Fruit fly (Drosophila melanogaster) whole organism, prepupa: ENCODE measurements around the gene Tbcc.

Experiments used
- Blimp-1 ChIP-seq: fragments of 200-800 bp; sonication (Bioruptor generic); optimal IDR thresholded peaks from 3 replicates; lab custom pipeline; 2017; ENCODE audit warnings: missing biosample characterization, missing genetic modification characterization, mild to moderate bottlenecking, moderate library complexity, missing genetic modification reagents
- CG10631 ChIP-seq: fragments of 200-800 bp; sonication (Bioruptor generic); optimal IDR thresholded peaks from 2 replicates; lab custom pipeline; 2016; ENCODE audit warnings: missing biosample characterization, missing genetic modification characterization
- CG10669 ChIP-seq: fragments of 200-800 bp; sonication (Bioruptor generic); optimal IDR thresholded peaks from 3 replicates; lab custom pipeline; 2018; ENCODE audit warnings: missing biosample characterization, mild to moderate bottlenecking, missing genetic modification characterization, moderate library complexity
- CG11762 ChIP-seq: fragments of 200-800 bp; sonication (Bioruptor generic); optimal IDR thresholded peaks from 3 replicates; lab custom pipeline; 2016; ENCODE audit warnings: missing biosample characterization, missing genetic modification characterization; ENCODE audit not compliant: insufficient read depth
- CG15336 ChIP-seq: fragments of 200-800 bp; sonication (Bioruptor generic); IDR thresholded peaks from 2 replicates; pipeline ENCODE4 v1.3.6; 2022; ENCODE audit warnings: missing biosample characterization, missing genetic modification characterization
- CG1621 ChIP-seq: fragments of 200-800 bp; sonication (Bioruptor generic); optimal IDR thresholded peaks from 3 replicates; lab custom pipeline; 2018; ENCODE audit warnings: missing biosample characterization, mild to moderate bottlenecking, missing genetic modification characterization
- CG31627 ChIP-seq: fragments of 200-800 bp; sonication (Bioruptor generic); optimal IDR thresholded peaks from 3 replicates; lab custom pipeline; 2016; ENCODE audit warnings: missing biosample characterization, missing genetic modification characterization
- CG34406 ChIP-seq: fragments of 200-800 bp; sonication (Bioruptor generic); optimal IDR thresholded peaks from 3 replicates; lab custom pipeline; 2016; ENCODE audit warnings: missing biosample characterization, missing genetic modification characterization
- CG3919 ChIP-seq: fragments of 200-800 bp; sonication (Bioruptor generic); optimal IDR thresholded peaks from 3 replicates; lab custom pipeline; 2016; ENCODE audit warnings: missing biosample characterization, missing genetic modification characterization
- CG4318 ChIP-seq: fragments of 200-800 bp; sonication (Bioruptor generic); optimal IDR thresholded peaks from 3 replicates; lab custom pipeline; 2017; ENCODE audit warnings: missing biosample characterization, mild to moderate bottlenecking, missing genetic modification characterization
- CG6163 ChIP-seq: fragments of 200-800 bp; sonication (Bioruptor generic); IDR thresholded peaks from 3 replicates; pipeline ENCODE4 v1.3.6; 2022; ENCODE audit warnings: missing biosample characterization, missing genetic modification characterization
- CG6792 ChIP-seq: fragments of 200-800 bp; sonication (Bioruptor generic); optimal IDR thresholded peaks from 3 replicates; lab custom pipeline; 2016; ENCODE audit warnings: missing biosample characterization, missing genetic modification characterization
- CG6854 ChIP-seq: fragments of 200-800 bp; sonication (Bioruptor generic); optimal IDR thresholded peaks from 2 replicates; lab custom pipeline; 2017; ENCODE audit warnings: missing biosample characterization, mild to moderate bottlenecking, missing genetic modification characterization
- CG7368 ChIP-seq: fragments of 200-800 bp; sonication (Bioruptor generic); optimal IDR thresholded peaks from 3 replicates; lab custom pipeline; 2016; ENCODE audit warnings: missing biosample characterization, missing genetic modification characterization
- CG8119 ChIP-seq: fragments of 200-800 bp; sonication (Bioruptor generic); IDR thresholded peaks from 3 replicates; pipeline ENCODE4 v1.3.6; 2022; ENCODE audit warnings: missing biosample characterization, missing genetic modification characterization
- CG8319 ChIP-seq: fragments of 200-800 bp; sonication (Bioruptor generic); optimal IDR thresholded peaks from 3 replicates; lab custom pipeline; 2016; ENCODE audit warnings: missing biosample characterization, missing genetic modification characterization
- CG8632 ChIP-seq: fragments of 200-800 bp; sonication (Bioruptor generic); optimal IDR thresholded peaks from 3 replicates; lab custom pipeline; 2016; ENCODE audit warnings: missing biosample characterization, missing genetic modification characterization
- CG9139 ChIP-seq: fragments of 200-800 bp; sonication (Bioruptor generic); optimal IDR thresholded peaks from 3 replicates; lab custom pipeline; 2017; ENCODE audit warnings: missing biosample characterization, mild to moderate bottlenecking, missing genetic modification characterization
- Eip75B ChIP-seq: fragments of 200-800 bp; sonication (Bioruptor generic); optimal IDR thresholded peaks from 3 replicates; lab custom pipeline; 2016; ENCODE audit warnings: missing biosample characterization, missing genetic modification characterization
- Eip78C ChIP-seq: fragments of 200-800 bp; sonication (Bioruptor generic); peaks from one replicate; lab custom pipeline; 2016; ENCODE audit warnings: missing biosample characterization, missing genetic modification characterization
- Ets21C ChIP-seq: fragments of 200-800 bp; sonication (Bioruptor generic); optimal IDR thresholded peaks from 3 replicates; lab custom pipeline; 2016; ENCODE audit warnings: missing biosample characterization, missing genetic modification characterization
- Ets96B ChIP-seq: fragments of 200-800 bp; optimal IDR thresholded peaks from 2 replicates; lab custom pipeline; 2019; ENCODE audit warnings: missing biosample characterization, mild to moderate bottlenecking, missing genetic modification characterization, moderate library complexity
- Gug ChIP-seq: fragments of 200-800 bp; sonication (Bioruptor generic); IDR thresholded peaks from 2 replicates; pipeline ENCODE4 v1.3.6; 2022; ENCODE audit warnings: missing biosample characterization, missing genetic modification characterization
- Hr39 ChIP-seq: fragments of 200-800 bp; sonication (Bioruptor generic); optimal IDR thresholded peaks from 2 replicates; lab custom pipeline; 2016; ENCODE audit warnings: missing biosample characterization, missing genetic modification characterization
- Hr4 ChIP-seq: fragments of 200-800 bp; sonication (Bioruptor generic); optimal IDR thresholded peaks from 3 replicates; lab custom pipeline; 2016; ENCODE audit warnings: missing biosample characterization, missing genetic modification characterization
- Lpt ChIP-seq: fragments of 200-800 bp; sonication (Bioruptor generic); optimal IDR thresholded peaks from 3 replicates; lab custom pipeline; 2016; ENCODE audit warnings: missing biosample characterization, missing genetic modification characterization
- Met ChIP-seq: fragments of 200-800 bp; sonication (Bioruptor generic); optimal IDR thresholded peaks from 3 replicates; lab custom pipeline; 2016; ENCODE audit warnings: missing biosample characterization, missing genetic modification characterization
- OdsH ChIP-seq: fragments of 200-800 bp; sonication (Bioruptor generic); optimal IDR thresholded peaks from 3 replicates; lab custom pipeline; 2016; ENCODE audit warnings: missing biosample characterization, missing genetic modification characterization
- Smox ChIP-seq: fragments of 200-800 bp; sonication (Bioruptor generic); optimal IDR thresholded peaks from 3 replicates; lab custom pipeline; 2016; ENCODE audit warnings: missing biosample characterization, missing genetic modification characterization
- Sox102F ChIP-seq: fragments of 200-800 bp; sonication (Bioruptor generic); optimal IDR thresholded peaks from 2 replicates; lab custom pipeline; 2016; ENCODE audit warnings: missing biosample characterization, mild to moderate bottlenecking, missing genetic modification characterization
- Sox15 ChIP-seq: fragments of 200-800 bp; sonication (Bioruptor generic); optimal IDR thresholded peaks from 3 replicates; lab custom pipeline; 2016; ENCODE audit warnings: missing biosample characterization, missing genetic modification characterization
- achi ChIP-seq: fragments of 200-800 bp; sonication (Bioruptor generic); optimal IDR thresholded peaks from 3 replicates; lab custom pipeline; 2016; ENCODE audit warnings: missing biosample characterization, missing genetic modification characterization
- acj6 ChIP-seq: fragments of 200-800 bp; sonication (Bioruptor generic); optimal IDR thresholded peaks from 3 replicates; lab custom pipeline; 2016; ENCODE audit warnings: missing biosample characterization, missing genetic modification characterization
- cyc ChIP-seq: fragments of 200-800 bp; sonication (Bioruptor generic); optimal IDR thresholded peaks from 3 replicates; lab custom pipeline; 2016; ENCODE audit warnings: missing biosample characterization, missing genetic modification characterization
- dac ChIP-seq: fragments of 200-800 bp; sonication (Bioruptor generic); optimal IDR thresholded peaks from 2 replicates; lab custom pipeline; 2017; ENCODE audit warnings: missing biosample characterization, mild to moderate bottlenecking, missing genetic modification characterization
- dsx ChIP-seq: fragments of 200-800 bp; optimal IDR thresholded peaks from 3 replicates; lab custom pipeline; 2019; ENCODE audit warnings: missing biosample characterization, mild to moderate bottlenecking, missing genetic modification characterization, moderate library complexity; ENCODE audit not compliant: poor library complexity, severe bottlenecking
- eg ChIP-seq: fragments of 200-800 bp; sonication (Bioruptor generic); IDR thresholded peaks from 3 replicates; pipeline ENCODE4 v1.3.6; 2022; ENCODE audit warnings: missing biosample characterization, missing genetic modification characterization
- esn ChIP-seq: fragments of 200-800 bp; sonication (Bioruptor generic); optimal IDR thresholded peaks from 2 replicates; lab custom pipeline; 2016; ENCODE audit warnings: missing biosample characterization, mild to moderate bottlenecking, missing genetic modification characterization, moderate library complexity
- fd59A ChIP-seq: fragments of 200-800 bp; sonication (Bioruptor generic); optimal IDR thresholded peaks from 2 replicates; lab custom pipeline; 2017; ENCODE audit warnings: missing biosample characterization, mild to moderate bottlenecking, missing genetic modification characterization, missing genetic modification reagents
- fd85E ChIP-seq: fragments of 200-800 bp; sonication (Bioruptor generic); optimal IDR thresholded peaks from 3 replicates; lab custom pipeline; 2016; ENCODE audit warnings: missing biosample characterization, missing genetic modification characterization
- fkh ChIP-seq: fragments of 200-800 bp; sonication (Bioruptor generic); optimal IDR thresholded peaks from 3 replicates; lab custom pipeline; 2017; ENCODE audit warnings: missing biosample characterization, mild to moderate bottlenecking, missing genetic modification characterization, moderate library complexity
- lz ChIP-seq: fragments of 200-800 bp; sonication (Bioruptor generic); optimal IDR thresholded peaks from 3 replicates; lab custom pipeline; 2016; ENCODE audit warnings: missing biosample characterization, missing genetic modification characterization
- net ChIP-seq: fragments of 200-800 bp; sonication (Bioruptor generic); optimal IDR thresholded peaks from 3 replicates; lab custom pipeline; 2016; ENCODE audit warnings: missing biosample characterization, missing genetic modification characterization
- salr ChIP-seq, 2 experiments: fragments of 200-800 bp; sonication (Bioruptor generic); optimal IDR thresholded peaks; 3 replicates each; lab custom pipeline; 2016 to 2018; ENCODE audit warnings: missing biosample characterization in 2 of 2, missing genetic modification characterization in 2 of 2, mild to moderate bottlenecking in 1 of 2
- spab ChIP-seq: fragments of 200-800 bp; sonication (Bioruptor generic); optimal IDR thresholded peaks from 2 replicates; lab custom pipeline; 2017; ENCODE audit warnings: missing biosample characterization, mild to moderate bottlenecking, missing genetic modification characterization, missing genetic modification reagents
- svp ChIP-seq: fragments of 200-800 bp; sonication (Bioruptor generic); peaks from one replicate; lab custom pipeline; 2016; ENCODE audit warnings: missing biosample characterization, missing genetic modification characterization
- topi ChIP-seq: fragments of 200-800 bp; sonication (Bioruptor generic); optimal IDR thresholded peaks from 3 replicates; lab custom pipeline; 2016; ENCODE audit warnings: missing biosample characterization, missing genetic modification characterization
- vri ChIP-seq: fragments of 200-800 bp; sonication (Bioruptor generic); optimal IDR thresholded peaks from 3 replicates; lab custom pipeline; 2016; ENCODE audit warnings: missing biosample characterization, mild to moderate bottlenecking, missing genetic modification characterization

Tbcc gene

DNA sequence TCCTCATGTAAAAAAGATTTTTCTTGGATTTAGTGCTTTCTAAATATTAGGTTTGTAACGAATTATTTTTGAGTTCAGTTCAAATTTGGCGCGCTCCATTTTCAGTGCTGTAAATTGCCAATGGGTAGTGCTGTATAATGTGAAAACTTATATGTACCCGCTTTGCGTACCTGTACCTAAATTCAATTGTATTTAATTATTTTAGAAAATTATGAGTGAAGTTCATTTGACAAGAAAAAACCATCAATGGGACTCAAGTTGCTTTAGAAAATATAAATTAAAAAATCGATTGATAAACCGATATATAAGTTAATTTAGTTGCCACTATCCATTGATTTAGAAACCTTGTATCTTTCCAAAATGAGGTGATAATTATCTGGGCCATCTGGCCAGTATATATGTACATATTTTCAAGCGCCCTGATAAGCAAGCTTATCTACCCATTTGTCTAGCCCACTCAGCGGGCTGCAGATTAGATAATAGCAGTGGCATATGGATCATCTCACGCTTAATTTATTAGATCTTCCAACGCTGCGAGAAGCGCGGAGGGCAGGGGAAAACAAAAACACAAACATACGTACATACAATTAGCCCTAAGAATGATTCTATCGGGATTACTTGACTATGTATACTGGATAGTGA lies 36.7 kb upstream of the Tbcc start (continued):
- TF ChIP-seq Hr4 (GFP tag; lab: Kevin White, UChicago) (peak; percentile 27), CG8319 (GFP tag; lab: Kevin White, UChicago) (no peak), Smox (GFP tag; lab: Kevin White, UChicago) (peak; percentile 17), CG6792 (GFP tag; lab: Kevin White, UChicago) (no peak), CG8119 (no peak), CG1621 (no peak), Ets21C (GFP tag; lab: Kevin White, UChicago) (peak; percentile 11), lz (GFP tag; lab: Kevin White, UChicago) (peak; percentile 40), Eip78C (GFP tag; lab: Kevin White, UChicago) (peak; percentile 80), Eip75B (peak; percentile 24), achi (no peak), OdsH (GFP tag; lab: Kevin White, UChicago) (peak; percentile 42), Blimp-1 (GFP tag; lab: Kevin White, UChicago) (no peak), dsx (no peak), svp (GFP tag; lab: Kevin White, UChicago) (peak; percentile 64), CG10669 (GFP tag; lab: Kevin White, UChicago) (peak; percentile 8), Ets96B (tag; lab: Kevin White, UChicago) (no peak), CG7368 (GFP tag; lab: Kevin White, UChicago) (no peak), vri (GFP tag; lab: Kevin White, UChicago) (peak; percentile 32), CG11762 (no peak), cyc (GFP tag; lab: Kevin White, UChicago) (peak; percentile 11)

DNA sequence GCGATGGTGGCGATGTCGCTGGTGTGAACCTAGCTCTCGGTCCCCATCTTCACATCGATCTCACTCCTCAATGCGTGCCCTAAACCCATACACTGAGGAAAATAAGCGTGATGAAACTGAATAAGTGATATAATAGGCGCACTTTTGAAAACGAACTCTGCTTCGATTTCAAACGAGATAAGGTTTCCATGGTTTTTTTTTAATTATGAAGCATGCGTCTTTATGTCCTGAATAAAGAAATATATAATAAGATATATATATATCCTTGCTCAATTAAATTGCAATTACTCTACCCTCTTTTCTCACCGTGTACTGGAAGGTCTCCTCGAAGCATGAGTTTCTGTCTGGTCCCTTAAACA lies 35.3 kb upstream of the Tbcc start:
- TF ChIP-seq Sox15 (peak; percentile 60), lz (GFP tag; lab: Kevin White, UChicago) (peak; percentile 70), CG8632 (peak; percentile 81), dac (peak; percentile 14), CG15336 (peak; percentile 73), CG6163 (peak; percentile 88), Blimp-1 (GFP tag; lab: Kevin White, UChicago) (peak; percentile 58), cyc (GFP tag; lab: Kevin White, UChicago) (peak; percentile 75), fkh (GFP tag; lab: Kevin White, UChicago) (no peak), esn (GFP tag; lab: Kevin White, UChicago) (peak; percentile 78), spab (GFP tag; lab: Kevin White, UChicago) (peak; percentile 90), Hr4 (GFP tag; lab: Kevin White, UChicago) (peak; percentile 32), salr (GFP tag; optimal IDR thresholded peaks at IDR 0.05; lab: Kevin White, UChicago) (peak; percentile 83 to 87), dsx (peak; percentile 86), Sox102F (GFP tag; lab: Kevin White, UChicago) (peak; percentile 81), Eip78C (GFP tag; lab: Kevin White, UChicago) (peak; percentile 95), eg (GFP tag; lab: Robert Waterston, UW) (peak; percentile 69), CG34406 (GFP tag; lab: Kevin White, UChicago) (peak; percentile 83), CG1621 (peak; percentile 79), CG4318 (peak; percentile 67), Smox (GFP tag; lab: Kevin White, UChicago) (peak; percentile 71), Lpt (GFP tag; lab: Kevin White, UChicago) (peak; percentile 59), CG6854 (GFP tag; lab: Kevin White, UChicago) (peak; percentile 45), net (GFP tag; lab: Kevin White, UChicago) (peak; percentile 75), CG10631 (GFP tag; lab: Kevin White, UChicago) (peak; percentile 92), Gug (GFP tag; lab: Robert Waterston, UW) (no peak), Hr39 (GFP tag; lab: Kevin White, UChicago) (peak; percentile 57), Ets96B (tag; lab: Kevin White, UChicago) (peak; percentile 89), Met (GFP tag; lab: Kevin White, UChicago) (peak; percentile 86), CG3919 (GFP tag; lab: Kevin White, UChicago) (peak; percentile 90), acj6 (GFP tag; lab: Kevin White, UChicago) (peak; percentile 89), topi (GFP tag; lab: Kevin White, UChicago) (peak; percentile 79), OdsH (GFP tag; lab: Kevin White, UChicago) (peak; percentile 85), fd85E (no peak), CG10669 (GFP tag; lab: Kevin White, UChicago) (peak; percentile 88), CG9139 (peak; percentile 89), fd59A (peak; percentile 90), CG31627 (GFP tag; lab: Kevin White, UChicago) (peak; percentile 67), vri (GFP tag; lab: Kevin White, UChicago) (peak; percentile 72)
